Fruit fly (Drosophila melanogaster): ENCODE measurements around the gene stc.
A peak's percentile ranks its signal among the peaks of the same experiment; 100 is the strongest.

Gene stc

DNA sequence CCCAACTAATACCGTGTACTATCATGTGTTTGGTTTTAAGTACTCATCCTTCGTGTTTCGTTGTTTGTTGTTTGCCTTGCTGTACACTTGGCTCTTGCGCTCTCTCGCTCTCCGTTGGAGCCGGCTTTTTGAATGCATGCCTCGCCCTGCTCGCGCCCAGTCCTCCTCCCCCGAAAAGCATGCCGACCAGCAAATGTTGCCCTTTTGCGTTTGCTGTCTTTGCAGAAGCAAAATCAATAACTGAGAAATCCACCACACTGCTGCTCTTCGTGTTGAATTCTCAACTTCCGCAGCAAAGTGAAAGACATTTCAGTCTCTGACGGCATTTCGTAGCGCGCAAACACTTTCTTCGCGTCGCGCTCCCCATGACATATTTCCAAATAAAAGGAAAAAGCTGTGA lies 38.8 kb upstream of the stc start, which contains the start of gene wwk:
TSS of gene wwk (plus strand) at position 312 of the 400 bp plus-strand sequence.
- TF ChIP-seq BEAF-32 (GFP tag; optimal IDR thresholded peaks at IDR 0.05) (no peak), CG10543 (GFP tag; optimal IDR thresholded peaks at IDR 0.05) (no peak), crol (GFP tag; IDR thresholded peaks at IDR 0.05) (peak; percentile 52; the same call in 1 of the 2 replicates), Bdp1 (GFP tag; optimal IDR thresholded peaks at IDR 0.05) (no peak), HLH3B (GFP tag; IDR thresholded peaks at IDR 0.05) (0 out of 2 replicates have a peak, but pooled peaks have one; percentile 14), CG6683 (GFP tag; optimal IDR thresholded peaks at IDR 0.05) (no peak), onecut (GFP tag; IDR thresholded peaks at IDR 0.05) (peak; percentile 98), CG2202 (tag; optimal IDR thresholded peaks at IDR 0.05) (no peak), ATbp (GFP tag; optimal IDR thresholded peaks at IDR 0.05) (peak; percentile 33), pum (GFP tag; optimal IDR thresholded peaks at IDR 0.05) (no peak), Hr51 (GFP tag; optimal IDR thresholded peaks at IDR 0.05) (peak in 1 of 2 experiments; percentile 2), Trl (optimal IDR thresholded peaks at IDR 0.05) (peak; percentile 24 to 31), Trl (GFP tag; optimal IDR thresholded peaks at IDR 0.05) (no peak), H15 (GFP tag; IDR thresholded peaks at IDR 0.05) (no peak), trem (tag; optimal IDR thresholded peaks at IDR 0.05) (no peak), CG17829 (tag; optimal IDR thresholded peaks at IDR 0.05) (no peak), abd-A (tag; optimal IDR thresholded peaks at IDR 0.05) (peak; percentile 28), sna (GFP tag; IDR thresholded peaks at IDR 0.05; ENCODE audit: partially characterized antibody) (0 out of 2 replicates have a peak, but pooled peaks have one; percentile 19), nerfin-1 (tag; optimal IDR thresholded peaks at IDR 0.05) (peak; percentile 56), CG7372 (GFP tag; IDR thresholded peaks at IDR 0.05) (no peak), Jarid2 (GFP tag; optimal IDR thresholded peaks at IDR 0.05) (peak; percentile 49), CG17802 (tag; optimal IDR thresholded peaks at IDR 0.05) (no peak), chinmo (GFP tag; IDR thresholded peaks at IDR 0.05; ENCODE audit: partially characterized antibody) (no peak), fd3F (GFP tag; optimal IDR thresholded peaks at IDR 0.05) (no peak), Gsc (GFP tag; IDR thresholded peaks at IDR 0.05) (no peak), Ets65A (GFP tag) (no peak), pzg (GFP tag; optimal IDR thresholded peaks at IDR 0.05) (no peak), tin (GFP tag; optimal IDR thresholded peaks at IDR 0.05) (no peak), slp2 (GFP tag; optimal IDR thresholded peaks at IDR 0.05) (no peak), gce (GFP tag; IDR thresholded peaks at IDR 0.05) (peak; percentile 33; the same call in 1 of the 3 replicates)

DNA sequence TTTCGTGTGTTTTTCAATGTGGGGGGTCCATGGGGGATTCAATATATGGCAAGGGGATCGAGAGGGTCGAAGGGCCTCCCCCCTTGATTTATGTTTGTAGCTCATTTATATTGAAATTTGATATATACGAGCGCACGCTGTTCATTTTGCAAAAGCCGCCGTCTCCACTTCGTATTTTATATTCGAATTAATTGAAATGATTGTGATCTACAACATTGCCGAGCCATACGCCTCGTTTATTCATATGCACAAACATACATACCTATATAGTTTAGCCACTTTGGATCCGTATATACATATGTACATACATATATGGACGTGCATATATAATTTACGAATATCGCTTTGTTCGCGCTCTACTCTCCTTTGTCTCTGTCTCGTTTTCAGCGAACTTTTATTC lies 7.2 kb upstream of the stc start:
- TF ChIP-seq CG17829 (tag; optimal IDR thresholded peaks at IDR 0.05) (no peak), CG15269 (tag; optimal IDR thresholded peaks at IDR 0.05) (peak; percentile 69), D19A (tag; optimal IDR thresholded peaks at IDR 0.05) (no peak), salm (tag; optimal IDR thresholded peaks at IDR 0.05) (no peak), CG34376 (GFP tag; optimal IDR thresholded peaks at IDR 0.05) (no peak), dysf (GFP tag; IDR thresholded peaks at IDR 0.05) (no peak), sisA (GFP tag; IDR thresholded peaks at IDR 0.05) (no peak), CG32532 (GFP tag; IDR thresholded peaks at IDR 0.05) (no peak), caup (GFP tag; optimal IDR thresholded peaks at IDR 0.05; ENCODE audit: severe bottlenecking) (no peak), CG12659 (GFP tag; optimal IDR thresholded peaks at IDR 0.05) (no peak), Abd-B (GFP tag; optimal IDR thresholded peaks at IDR 0.05) (peak; percentile 2), CG2116 (GFP tag; optimal IDR thresholded peaks at IDR 0.05) (no peak), crp (GFP tag; optimal IDR thresholded peaks at IDR 0.05) (no peak), CG1603 (tag; optimal IDR thresholded peaks at IDR 0.05) (no peak), CG4730 (GFP tag; IDR thresholded peaks at IDR 0.05) (no peak), ase (GFP tag; IDR thresholded peaks at IDR 0.05) (no peak), Sin3A (optimal IDR thresholded peaks at IDR 0.05) (no peak)

Measured in whole organism, embryonic.